Worm (Caenorhabditis elegans) whole organism, L1 larva: ENCODE measurements around the gene tmem-24.

Source experiments
- C04F5.9 ChIP-seq: sonication (generic microtip); optimal IDR thresholded peaks from 2 replicates; lab custom pipeline; 2016; ENCODE audit warnings: missing genetic modification characterization, missing compliant biosample characterization
- C34B4.2 ChIP-seq: sonication (generic microtip); optimal IDR thresholded peaks from 2 replicates; lab custom pipeline; 2017; ENCODE audit warnings: mild to moderate bottlenecking, missing genetic modification characterization, missing compliant biosample characterization
- Y116A8C.19 ChIP-seq: sonication (generic microtip); optimal IDR thresholded peaks from 2 replicates; lab custom pipeline; 2016; ENCODE audit warnings: missing compliant biosample characterization, missing genetic modification characterization, borderline replicate concordance
- aha-1 ChIP-seq: fragments of 150-350 bp; optimal IDR thresholded peaks from 2 replicates; lab custom pipeline; 2014; ENCODE audit warnings: missing biosample characterization, missing genetic modification characterization
- blmp-1 ChIP-seq: fragments of 150-350 bp; optimal IDR thresholded peaks from 2 replicates; lab custom pipeline; 2014; ENCODE audit warnings: missing biosample characterization, missing genetic modification characterization
- ceh-90 ChIP-seq: sonication (generic microtip); optimal IDR thresholded peaks from 2 replicates; lab custom pipeline; 2016; ENCODE audit warnings: missing genetic modification characterization, missing compliant biosample characterization
- ces-1 ChIP-seq: fragments of 150-350 bp; optimal IDR thresholded peaks from 2 replicates; lab custom pipeline; 2014; ENCODE audit warnings: missing biosample characterization, missing genetic modification reagents, missing genetic modification characterization
- dsc-1 ChIP-seq: sonication (generic microtip); optimal IDR thresholded peaks from 2 replicates; lab custom pipeline; 2016; ENCODE audit warnings: mild to moderate bottlenecking, missing genetic modification characterization, missing compliant biosample characterization
- efl-1 ChIP-seq, 4 experiments: fragments of 150-350 bp; optimal IDR thresholded peaks in 3 of 4; peaks in 1 of 4; 1 replicate in 1 of 4; 2 replicates in 3 of 4; lab custom pipeline; 2014; ENCODE audit warnings: missing biosample characterization in 2 of 4, missing genetic modification characterization in 2 of 4, missing genetic modification reagents in 2 of 4
- efl-3 ChIP-seq: fragments of 200-800 bp; sonication (Bioruptor generic); optimal IDR thresholded peaks from 2 replicates; lab custom pipeline; 2018; ENCODE audit warnings: mild to moderate bottlenecking, missing genetic modification characterization, missing compliant biosample characterization
- elt-2 ChIP-seq: sonication (generic microtip); optimal IDR thresholded peaks from 2 replicates; lab custom pipeline; 2016; ENCODE audit warnings: missing genetic modification characterization, mild to moderate bottlenecking, inconsistent platforms, missing compliant biosample characterization, missing genetic modification reagents
- fkh-8 ChIP-seq: sonication (generic microtip); optimal IDR thresholded peaks from 2 replicates; lab custom pipeline; 2016; ENCODE audit warnings: mild to moderate bottlenecking, missing genetic modification characterization, missing compliant biosample characterization
- hlh-4 ChIP-seq: sonication (generic microtip); optimal IDR thresholded peaks from 2 replicates; lab custom pipeline; 2016; ENCODE audit warnings: mild to moderate bottlenecking, missing genetic modification characterization, missing compliant biosample characterization
- hpl-2 ChIP-seq: fragments of 150-350 bp; optimal IDR thresholded peaks from 2 replicates; lab custom pipeline; 2014; ENCODE audit warnings: missing biosample characterization, missing genetic modification reagents, missing genetic modification characterization
- isw-1 ChIP-seq: fragments of 200-800 bp; sonication (Bioruptor generic); IDR thresholded peaks from 2 replicates; pipeline ENCODE4 v1.3.6; 2022; ENCODE audit warnings: missing genetic modification characterization, missing compliant biosample characterization
- lin-13 ChIP-seq: fragments of 150-350 bp; optimal IDR thresholded peaks from 2 replicates; lab custom pipeline; 2014; ENCODE audit warnings: missing biosample characterization, missing genetic modification reagents, missing genetic modification characterization
- lin-14 ChIP-seq: fragments of 200-800 bp; sonication (Bioruptor generic); optimal IDR thresholded peaks from 2 replicates; lab custom pipeline; 2018; ENCODE audit warnings: mild to moderate bottlenecking, missing genetic modification characterization, moderate library complexity, missing compliant biosample characterization
- lin-15B ChIP-seq: fragments of 150-350 bp; sonication (generic microtip); optimal IDR thresholded peaks from 3 replicates; lab custom pipeline; 2014; ENCODE audit warnings: missing biosample characterization, missing genetic modification characterization
- lin-35 ChIP-seq, 2 experiments: fragments of 150-350 bp; optimal IDR thresholded peaks; 2 replicates each; lab custom pipeline; 2014; ENCODE audit warnings: missing biosample characterization in 2 of 2, missing genetic modification characterization in 2 of 2, missing genetic modification reagents in 2 of 2
- lir-3 ChIP-seq: sonication (generic microtip); optimal IDR thresholded peaks from 2 replicates; lab custom pipeline; 2016; ENCODE audit warnings: mild to moderate bottlenecking, missing genetic modification characterization, moderate library complexity, missing compliant biosample characterization; ENCODE audit not compliant: poor library complexity
- mdl-1 ChIP-seq, 2 experiments: fragments of 150-350 bp; optimal IDR thresholded peaks; 2 replicates each; lab custom pipeline; 2014 to 2017; ENCODE audit warnings: missing biosample characterization in 2 of 2, missing genetic modification characterization in 2 of 2, inconsistent platforms in 1 of 2
- mep-1 ChIP-seq: fragments of 150-350 bp; optimal IDR thresholded peaks from 2 replicates; lab custom pipeline; 2014; ENCODE audit warnings: missing biosample characterization, missing genetic modification characterization
- nhr-12 ChIP-seq: sonication (generic microtip); optimal IDR thresholded peaks from 2 replicates; lab custom pipeline; 2017; ENCODE audit warnings: missing biosample characterization, missing genetic modification characterization
- nhr-20 ChIP-seq: sonication (generic microtip); optimal IDR thresholded peaks from 2 replicates; lab custom pipeline; 2016; ENCODE audit warnings: mild to moderate bottlenecking, missing genetic modification characterization, missing compliant biosample characterization
- nhr-28 ChIP-seq: fragments of 150-350 bp; optimal IDR thresholded peaks from 2 replicates; lab custom pipeline; 2014; ENCODE audit warnings: missing biosample characterization, missing genetic modification characterization
- nhr-71 ChIP-seq: sonication (generic microtip); optimal IDR thresholded peaks from 2 replicates; lab custom pipeline; 2016; ENCODE audit warnings: mild to moderate bottlenecking, missing genetic modification characterization, moderate library complexity, missing compliant biosample characterization
- nhr-77 ChIP-seq: fragments of 150-350 bp; optimal IDR thresholded peaks from 2 replicates; lab custom pipeline; 2014; ENCODE audit warnings: missing biosample characterization, missing genetic modification characterization
- nhr-85 ChIP-seq: sonication (generic microtip); peaks from one replicate; lab custom pipeline; 2016; ENCODE audit warnings: missing genetic modification characterization, inconsistent platforms, missing compliant biosample characterization
- pag-3 ChIP-seq: sonication (generic microtip); optimal IDR thresholded peaks from 2 replicates; lab custom pipeline; 2017; ENCODE audit warnings: missing genetic modification characterization, mild to moderate bottlenecking, missing compliant biosample characterization, antibody characterized with exemption, borderline replicate concordance; ENCODE audit not compliant: insufficient read depth
- rnt-1 ChIP-seq: sonication (generic microtip); optimal IDR thresholded peaks from 2 replicates; lab custom pipeline; 2016; ENCODE audit warnings: mild to moderate bottlenecking, missing genetic modification characterization, moderate library complexity, missing compliant biosample characterization
- sox-4 ChIP-seq: sonication (generic microtip); optimal IDR thresholded peaks from 2 replicates; lab custom pipeline; 2016; ENCODE audit warnings: missing genetic modification characterization, missing compliant biosample characterization
- sup-37 ChIP-seq: fragments of 200-800 bp; sonication (Bioruptor generic); optimal IDR thresholded peaks from 2 replicates; lab custom pipeline; 2018; ENCODE audit warnings: mild to moderate bottlenecking, missing genetic modification characterization, missing compliant biosample characterization
- tbx-2 ChIP-seq: sonication (generic microtip); optimal IDR thresholded peaks from 2 replicates; lab custom pipeline; 2016; ENCODE audit warnings: missing genetic modification characterization, missing compliant biosample characterization
- unc-130 ChIP-seq: fragments of 150-350 bp; optimal IDR thresholded peaks from 2 replicates; lab custom pipeline; 2017; ENCODE audit warnings: missing biosample characterization, missing genetic modification characterization, inconsistent platforms
- vab-15 ChIP-seq: sonication (generic microtip); optimal IDR thresholded peaks from 2 replicates; lab custom pipeline; 2017; ENCODE audit warnings: missing genotype, mild to moderate bottlenecking, missing genetic modification characterization, missing compliant biosample characterization
- xbp-1 ChIP-seq: sonication (generic microtip); optimal IDR thresholded peaks from 2 replicates; lab custom pipeline; 2016; ENCODE audit warnings: missing genetic modification characterization, missing compliant biosample characterization
- zag-1 ChIP-seq: fragments of 150-350 bp; optimal IDR thresholded peaks from 2 replicates; lab custom pipeline; 2014; ENCODE audit warnings: missing biosample characterization, missing genetic modification characterization

tmem-24 gene

ce11 chrX:3601531-3601930 is 43.2 kb downstream of the tmem-24 start, which contains the start of gene C18B2.3 (continued):
- TF ChIP-seq lin-13 (GFP tag; lab: Kevin White, UChicago), result no peak
- no peak for TF ChIP-seq nhr-71 (tag; lab: Kevin White, UChicago)
- no peak for TF ChIP-seq lir-3 (tag; lab: Kevin White, UChicago)
- TF ChIP-seq pag-3, result peak; percentile 39
- no peak for TF ChIP-seq efl-3 (GFP tag; lab: Kevin White, UChicago)
- TF ChIP-seq ces-1 (GFP tag; lab: Kevin White, UChicago), result no peak
- no peak for TF ChIP-seq xbp-1 (tag; lab: Kevin White, UChicago)
- no peak for TF ChIP-seq zag-1 (tag; lab: Kevin White, UChicago)
- TF ChIP-seq nhr-85 (tag; lab: Kevin White, UChicago), result no peak
- TF ChIP-seq elt-2 (tag; lab: Kevin White, UChicago), result no peak
- no peak for TF ChIP-seq nhr-12
- TF ChIP-seq ceh-90 (tag; lab: Kevin White, UChicago), result no peak
- no peak for TF ChIP-seq Y116A8C.19 (tag; lab: Kevin White, UChicago)
- no peak for TF ChIP-seq aha-1 (tag; lab: Kevin White, UChicago)
- TF ChIP-seq dsc-1, result peak; percentile 23
- no peak for TF ChIP-seq mdl-1 (tag; optimal IDR thresholded peaks at IDR 0.05; lab: Kevin White, UChicago)
- no peak for TF ChIP-seq nhr-77 (tag; lab: Kevin White, UChicago)
- TF ChIP-seq, all 84 proteins: peak for 4

- TF ChIP-seq lin-35 (GFP tag; optimal IDR thresholded peaks at IDR 0.05; lab: Kevin White, UChicago), result no peak
- peak; percentile 49 for TF ChIP-seq elt-2 (tag; lab: Kevin White, UChicago)
- TF ChIP-seq tbx-2, result no peak
Observed at ce11 chrX:3600390-3600789, 44.3 kb downstream of the tmem-24 start, which contains the start of gene cgr-1. TSS of gene cgr-1 (minus strand) at chrX:3600457.

ce11 chrX:3599860-3600259 is 44.8 kb downstream of the tmem-24 start:
- no peak for TF ChIP-seq nhr-20 (tag; lab: Kevin White, UChicago)
- TF ChIP-seq hlh-4 (tag; lab: Kevin White, UChicago), result no peak
- peak; percentile 30 for TF ChIP-seq unc-130
- peak; percentile 30 for TF ChIP-seq lin-14 (GFP tag; lab: Kevin White, UChicago)
- peak; percentile 58 for TF ChIP-seq rnt-1 (tag; lab: Kevin White, UChicago)
- no peak for TF ChIP-seq mep-1 (tag; lab: Kevin White, UChicago)
- TF ChIP-seq, all 84 proteins: peak for 3

- peak; percentile 97 for TF ChIP-seq blmp-1
- no peak for TF ChIP-seq nhr-28 (tag; lab: Kevin White, UChicago)
- TF ChIP-seq, all 84 proteins: peak for 1
Observed at ce11 chrX:3596967-3597366, 47.7 kb downstream of the tmem-24 start.

- TF ChIP-seq vab-15 (tag; lab: Kevin White, UChicago) (no peak), lin-15B (tag; lab: Kevin White, UChicago) (no peak), C34B4.2 (tag; lab: Kevin White, UChicago) (no peak), sup-37 (GFP tag; lab: Kevin White, UChicago) (no peak), hpl-2 (GFP tag; lab: Kevin White, UChicago) (no peak), xbp-1 (tag; lab: Kevin White, UChicago) (no peak), mep-1 (tag; lab: Kevin White, UChicago) (no peak), sox-4 (no peak), unc-130 (no peak), fkh-8 (tag; lab: Kevin White, UChicago) (no peak), isw-1 (no peak), efl-1 (optimal IDR thresholded peaks at IDR 0.05; lab: Kevin White, UChicago) (no peak), efl-1 (GFP tag; optimal IDR thresholded peaks at IDR 0.05 in 1 of 2; lab: Kevin White, UChicago) (peak in 1 of 2 experiments; percentile 45), C04F5.9 (tag; lab: Kevin White, UChicago) (no peak), blmp-1 (peak; percentile 89)
- TF ChIP-seq, all 84 proteins: peak for 2
Observed at ce11 chrX:3596303-3596772, 48.4 kb downstream of the tmem-24 start, which contains the start of gene T27A10.6. TSS of gene T27A10.6 (minus strand) at chrX:3596353.
